Worm (Caenorhabditis elegans) whole organism, early embryonic: ENCODE data around the gene mvk-1.

Source experiments
- B0310.2 ChIP-seq: sonication (generic microtip); optimal IDR thresholded peaks from 2 replicates; lab custom pipeline; 2016; ENCODE audit warnings: mild to moderate bottlenecking, missing genetic modification characterization, missing compliant biosample characterization
- F13C5.2 ChIP-seq: sonication (generic microtip); optimal IDR thresholded peaks from 2 replicates; lab custom pipeline; 2017; ENCODE audit warnings: mild to moderate bottlenecking, missing genetic modification characterization, inconsistent platforms, missing compliant biosample characterization
- ama-1 ChIP-seq: fragments of 150-350 bp; optimal IDR thresholded peaks from 2 replicates; lab custom pipeline; 2014
- ceh-13 ChIP-seq: fragments of 200-800 bp; sonication (Bioruptor generic); optimal IDR thresholded peaks from 2 replicates; lab custom pipeline; 2018; ENCODE audit warnings: mild to moderate bottlenecking, missing genetic modification characterization, missing compliant biosample characterization
- ceh-36 ChIP-seq: sonication (generic microtip); optimal IDR thresholded peaks from 2 replicates; lab custom pipeline; 2016; ENCODE audit warnings: missing genetic modification characterization, inconsistent platforms, missing compliant biosample characterization
- ets-7 ChIP-seq: sonication (generic microtip); optimal IDR thresholded peaks from 2 replicates; lab custom pipeline; 2016; ENCODE audit warnings: missing genotype, missing genetic modification characterization, missing compliant biosample characterization
- flt-1 ChIP-seq: fragments of 200-800 bp; sonication (Bioruptor generic); IDR thresholded peaks from 2 replicates; pipeline ENCODE4 v1.3.6; 2022; ENCODE audit warnings: missing genetic modification characterization, missing compliant biosample characterization
- hnd-1 ChIP-seq: sonication (generic microtip); optimal IDR thresholded peaks from 2 replicates; lab custom pipeline; 2016; ENCODE audit warnings: missing genetic modification characterization, missing compliant biosample characterization
- pes-1 ChIP-seq: fragments of 200-800 bp; sonication (Bioruptor generic); IDR thresholded peaks from 2 replicates; pipeline ENCODE4 v1.3.6; 2022; ENCODE audit warnings: missing genetic modification reagents, missing genetic modification characterization, missing compliant biosample characterization
- scrt-1 ChIP-seq: fragments of 200-800 bp; sonication (Bioruptor generic); IDR thresholded peaks from 2 replicates; pipeline ENCODE4 v1.3.6; 2022; ENCODE audit warnings: missing genetic modification characterization, missing compliant biosample characterization
- tbx-11 ChIP-seq: fragments of 200-800 bp; sonication (Bioruptor generic); IDR thresholded peaks from 2 replicates; pipeline ENCODE4 v1.3.6; 2022; ENCODE audit warnings: missing genetic modification characterization, missing compliant biosample characterization

- TF ChIP-seq ama-1 (lab: Kevin White, UChicago), result no peak
- TF ChIP-seq tbx-11 (GFP tag; lab: Robert Waterston, UW), result no peak
- no peak for TF ChIP-seq F13C5.2 (tag; lab: Kevin White, UChicago)
- no peak for TF ChIP-seq scrt-1
- TF ChIP-seq ceh-13 (GFP tag; lab: Kevin White, UChicago), result no peak
- no peak for TF ChIP-seq hnd-1 (tag; lab: Kevin White, UChicago)
- TF ChIP-seq pes-1 (GFP tag; lab: Robert Waterston, UW), result no peak
- TF ChIP-seq ets-7, result no peak
- no peak for TF ChIP-seq flt-1 (GFP tag; lab: Robert Waterston, UW)
- TF ChIP-seq B0310.2 (tag; lab: Kevin White, UChicago), result no peak
- TF ChIP-seq ceh-36 (tag; lab: Kevin White, UChicago), result no peak
These were observed 867 bp downstream of the mvk-1 start for ce11 chrIII:6135211-6135610.
